Worm (Caenorhabditis elegans): ENCODE results near the gene pqn-41.

DNA sequence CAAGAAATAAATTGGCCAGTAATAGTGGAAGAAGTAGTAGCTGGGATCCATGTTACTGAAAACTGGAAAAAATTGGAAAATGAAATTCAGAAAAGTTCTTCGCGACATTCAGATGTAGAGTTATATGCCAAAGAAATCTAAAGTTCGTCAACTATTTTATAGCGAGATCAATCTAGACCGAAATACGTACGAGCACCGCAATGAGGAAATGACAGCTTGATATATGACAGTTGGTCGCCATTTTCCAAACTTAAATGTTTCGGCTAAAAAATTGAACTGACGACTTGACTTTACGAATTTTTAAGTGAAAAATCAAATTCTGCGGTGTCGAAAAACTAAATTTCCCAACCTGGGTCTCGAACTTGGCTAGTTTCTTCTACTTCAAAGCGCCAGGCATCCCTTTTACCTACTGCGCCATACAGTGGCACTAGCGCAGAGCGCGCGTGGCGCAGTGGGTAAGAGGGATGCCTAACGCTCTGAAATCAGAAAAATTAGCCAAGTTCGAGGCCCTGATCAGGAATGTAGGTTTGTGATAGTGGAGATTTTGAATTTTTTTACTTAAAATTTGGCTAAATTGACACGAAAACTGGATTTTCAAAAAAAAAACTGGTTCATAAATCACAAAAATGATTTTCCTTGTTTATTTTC, 77.0 kb downstream of the pqn-41 start, which contains the start of gene srd-66:
- no peak for TF ChIP-seq nhr-28 (tag; optimal IDR thresholded peaks at IDR 0.05)
- no peak for TF ChIP-seq fkh-8 (tag; optimal IDR thresholded peaks at IDR 0.05)
- TF ChIP-seq jun-1 (tag; optimal IDR thresholded peaks at IDR 0.05): no peak
- TF ChIP-seq snpc-4 (tag; optimal IDR thresholded peaks at IDR 0.05): no peak
- no peak for TF ChIP-seq lin-13 (GFP tag; optimal IDR thresholded peaks at IDR 0.05)
- no peak for TF ChIP-seq ces-1 (GFP tag; optimal IDR thresholded peaks at IDR 0.05)
- no peak for TF ChIP-seq dpl-1 (GFP tag; optimal IDR thresholded peaks at IDR 0.05)
- no peak for TF ChIP-seq nhr-71 (tag; optimal IDR thresholded peaks at IDR 0.05)
- no peak for TF ChIP-seq zag-1 (tag; optimal IDR thresholded peaks at IDR 0.05)
- no peak for TF ChIP-seq fkh-10 (GFP tag; optimal IDR thresholded peaks at IDR 0.05)
- no peak for TF ChIP-seq ceh-82 (tag; optimal IDR thresholded peaks at IDR 0.05)
- no peak for TF ChIP-seq skn-1 (tag; optimal IDR thresholded peaks at IDR 0.05)
- TF ChIP-seq egl-13 (tag; optimal IDR thresholded peaks at IDR 0.05): no peak

All from whole organism, L1 larva.